Fruit fly (Drosophila melanogaster) whole organism, embryonic: ENCODE data around the gene CG43737.

Experiments
- Atf-2 ChIP-seq: fragments of 200-800 bp; sonication (Bioruptor generic); optimal IDR thresholded peaks from 2 replicates; lab custom pipeline; 2016; ENCODE audit warnings: missing biosample characterization, missing genetic modification characterization
- B-H1 ChIP-seq: fragments of 200-800 bp; sonication (Bioruptor generic); IDR thresholded peaks from 3 replicates; pipeline ENCODE4 v1.3.6; 2022; ENCODE audit warnings: missing biosample characterization, missing genetic modification characterization
- C15 ChIP-seq: fragments of 200-800 bp; sonication (Bioruptor generic); IDR thresholded peaks from 3 replicates; pipeline ENCODE4 v1.3.6; 2022; ENCODE audit warnings: missing biosample characterization, missing genetic modification characterization
- CG11247 ChIP-seq: fragments of 200-800 bp; sonication (Bioruptor generic); IDR thresholded peaks from 2 replicates; pipeline ENCODE4 v1.3.6; 2022; ENCODE audit warnings: missing biosample characterization, missing genetic modification characterization
- CG11696 ChIP-seq: fragments of 200-800 bp; sonication (Bioruptor generic); IDR thresholded peaks from 2 replicates; pipeline ENCODE4 v1.3.6; 2022; ENCODE audit warnings: missing biosample characterization, missing genetic modification characterization
- CG13424 ChIP-seq: fragments of 200-800 bp; sonication (Bioruptor generic); optimal IDR thresholded peaks from 2 replicates; lab custom pipeline; 2019; ENCODE audit warnings: missing biosample characterization, mild to moderate bottlenecking, missing genetic modification characterization, moderate library complexity
- CG14667 ChIP-seq: fragments of 200-800 bp; sonication (Bioruptor generic); IDR thresholded peaks from 2 replicates; pipeline ENCODE4 v1.3.6; 2022; ENCODE audit warnings: missing biosample characterization, missing genetic modification characterization
- CG14710 ChIP-seq: fragments of 200-800 bp; sonication (Bioruptor generic); optimal IDR thresholded peaks from 3 replicates; lab custom pipeline; 2019; ENCODE audit warnings: missing biosample characterization, mild to moderate bottlenecking, missing genetic modification characterization, moderate library complexity
- CG15269 ChIP-seq: fragments of 200-800 bp; sonication (Bioruptor generic); optimal IDR thresholded peaks from 2 replicates; lab custom pipeline; 2018; ENCODE audit warnings: missing biosample characterization, mild to moderate bottlenecking, missing genetic modification characterization, moderate library complexity
- CG1647 ChIP-seq: fragments of 200-800 bp; sonication (Bioruptor generic); optimal IDR thresholded peaks from 3 replicates; lab custom pipeline; 2016; ENCODE audit warnings: missing biosample characterization, missing genetic modification characterization
- CG17361 ChIP-seq: fragments of 200-800 bp; sonication (Bioruptor generic); IDR thresholded peaks from 3 replicates; pipeline ENCODE4 v1.3.6; 2022; ENCODE audit warnings: missing biosample characterization, missing genetic modification characterization
- CG1792 ChIP-seq: fragments of 200-800 bp; sonication (Bioruptor generic); optimal IDR thresholded peaks from 2 replicates; lab custom pipeline; 2016; ENCODE audit warnings: missing biosample characterization, missing genetic modification characterization
- CG6654 ChIP-seq: fragments of 200-800 bp; sonication (Bioruptor generic); optimal IDR thresholded peaks from 2 replicates; lab custom pipeline; 2017; ENCODE audit warnings: missing biosample characterization, mild to moderate bottlenecking, missing genetic modification characterization
- CG6765 ChIP-seq: fragments of 200-800 bp; sonication (Bioruptor generic); optimal IDR thresholded peaks from 3 replicates; lab custom pipeline; 2017; ENCODE audit warnings: missing biosample characterization, mild to moderate bottlenecking, missing genetic modification characterization
- CG6813 ChIP-seq: fragments of 200-800 bp; sonication (Bioruptor generic); optimal IDR thresholded peaks from 2 replicates; lab custom pipeline; 2017; ENCODE audit warnings: missing biosample characterization, missing genetic modification characterization, mild to moderate bottlenecking, moderate library complexity, missing genetic modification reagents
- CG7928 ChIP-seq: fragments of 200-800 bp; sonication (Bioruptor generic); optimal IDR thresholded peaks from 2 replicates; lab custom pipeline; 2017; ENCODE audit warnings: missing biosample characterization, mild to moderate bottlenecking, missing genetic modification characterization
- CG8281 ChIP-seq: fragments of 200-800 bp; sonication (Bioruptor generic); optimal IDR thresholded peaks from 2 replicates; lab custom pipeline; 2018; ENCODE audit warnings: missing biosample characterization, mild to moderate bottlenecking, missing genetic modification characterization, moderate library complexity
- D ChIP-seq, 2 experiments: fragments of 200-800 bp in 1 of 2; fragments of >200 bp in 1 of 2; sonication (Bioruptor generic) in 1 of 2; optimal IDR thresholded peaks; 2 replicates in 1 of 2; 3 replicates in 1 of 2; lab custom pipeline; 2017; ENCODE audit warnings: mild to moderate bottlenecking in 1 of 2, missing biosample characterization in 1 of 2, missing genetic modification characterization in 1 of 2, missing genetic modification reagents in 1 of 2
- Dip2 ChIP-seq: fragments of 200-800 bp; sonication (Bioruptor generic); IDR thresholded peaks from 2 replicates; pipeline ENCODE4 v1.3.6; 2022; ENCODE audit warnings: missing biosample characterization, missing genetic modification characterization
- Dp ChIP-seq: fragments of 200-800 bp; sonication (Bioruptor generic); optimal IDR thresholded peaks from 2 replicates; lab custom pipeline; 2018; ENCODE audit warnings: missing biosample characterization, mild to moderate bottlenecking, missing genetic modification characterization, moderate library complexity
- Fer2 ChIP-seq: fragments of 200-800 bp; sonication (Bioruptor generic); optimal IDR thresholded peaks from 2 replicates; lab custom pipeline; 2018; ENCODE audit warnings: missing biosample characterization, mild to moderate bottlenecking, missing genetic modification characterization, moderate library complexity
- Gsc ChIP-seq: fragments of 200-800 bp; sonication (Bioruptor generic); IDR thresholded peaks from 2 replicates; pipeline ENCODE4 v1.3.6; 2022; ENCODE audit warnings: missing biosample characterization, missing genetic modification characterization
- H15 ChIP-seq: fragments of 200-800 bp; sonication (Bioruptor generic); IDR thresholded peaks from 3 replicates; pipeline ENCODE4 v1.3.6; 2022; ENCODE audit warnings: missing biosample characterization, missing genetic modification characterization
- HmgZ ChIP-seq: fragments of 200-800 bp; sonication (Bioruptor generic); optimal IDR thresholded peaks from 2 replicates; lab custom pipeline; 2018; ENCODE audit warnings: missing biosample characterization, mild to moderate bottlenecking, missing genetic modification characterization
- Med ChIP-seq: fragments of 200-800 bp; sonication (Bioruptor generic); peaks from one replicate; lab custom pipeline; 2016; ENCODE audit warnings: missing biosample characterization, missing genetic modification characterization, mild to moderate bottlenecking, inconsistent platforms, moderate library complexity
- Meics ChIP-seq: fragments of 200-800 bp; sonication (Bioruptor generic); optimal IDR thresholded peaks from 2 replicates; lab custom pipeline; 2017; ENCODE audit warnings: missing biosample characterization, mild to moderate bottlenecking, missing genetic modification characterization
- NK7.1 ChIP-seq: fragments of 200-800 bp; sonication (Bioruptor generic); optimal IDR thresholded peaks from 3 replicates; lab custom pipeline; 2016; ENCODE audit warnings: missing biosample characterization, missing genetic modification characterization
- Sox102F ChIP-seq: fragments of 200-800 bp; sonication (Bioruptor generic); optimal IDR thresholded peaks from 2 replicates; lab custom pipeline; 2018; ENCODE audit warnings: missing biosample characterization, mild to moderate bottlenecking, missing genetic modification characterization, moderate library complexity
- Xrp1 ChIP-seq: fragments of 200-800 bp; sonication (Bioruptor generic); IDR thresholded peaks from 2 replicates; pipeline ENCODE4 v1.3.6; 2022; ENCODE audit warnings: missing biosample characterization, missing genetic modification characterization
- cas ChIP-seq: fragments of 200-800 bp; sonication (Bioruptor generic); IDR thresholded peaks from 2 replicates; pipeline ENCODE4 v1.3.6; 2022; ENCODE audit warnings: missing biosample characterization, missing genetic modification characterization
- chinmo ChIP-seq: fragments of 200-800 bp; sonication (Bioruptor generic); IDR thresholded peaks from 4 replicates; pipeline ENCODE4 v1.3.6; 2022; ENCODE audit warnings: missing biosample characterization, missing genetic modification characterization; ENCODE audit not compliant: partially characterized antibody
- crc ChIP-seq: fragments of 200-800 bp; sonication (Bioruptor generic); optimal IDR thresholded peaks from 2 replicates; lab custom pipeline; 2016; ENCODE audit warnings: missing biosample characterization, missing genetic modification characterization
- dmrt99B ChIP-seq: fragments of 200-800 bp; sonication (Bioruptor generic); optimal IDR thresholded peaks from 2 replicates; lab custom pipeline; 2018; ENCODE audit warnings: missing biosample characterization, mild to moderate bottlenecking, missing genetic modification characterization, moderate library complexity
- dpn ChIP-seq, 2 experiments: fragments of 200-800 bp; sonication (Bioruptor generic); optimal IDR thresholded peaks; 3 replicates each; lab custom pipeline; 2016; ENCODE audit warnings: missing biosample characterization in 2 of 2, missing genetic modification characterization in 2 of 2
- emc ChIP-seq: fragments of 200-800 bp; sonication (Bioruptor generic); optimal IDR thresholded peaks from 2 replicates; lab custom pipeline; 2016; ENCODE audit warnings: missing biosample characterization, missing genetic modification characterization
- eve ChIP-seq, 2 experiments: fragments of >200 bp; optimal IDR thresholded peaks; 2 replicates each; lab custom pipeline; 2017; ENCODE audit warnings: missing biosample characterization in 2 of 2, missing genetic modification characterization in 2 of 2
- fru ChIP-seq: fragments of >200 bp; optimal IDR thresholded peaks from 2 replicates; lab custom pipeline; 2017
- grau ChIP-seq: fragments of 200-800 bp; optimal IDR thresholded peaks from 3 replicates; lab custom pipeline; 2019; ENCODE audit warnings: missing biosample characterization, mild to moderate bottlenecking, missing genetic modification characterization, moderate library complexity
- insv ChIP-seq, 2 experiments: fragments of 200-800 bp; sonication (Bioruptor generic); optimal IDR thresholded peaks; 3 replicates each; lab custom pipeline; 2016 to 2018; ENCODE audit warnings: missing biosample characterization in 2 of 2, missing genetic modification characterization in 2 of 2
- kay ChIP-seq: fragments of 200-800 bp; sonication (Bioruptor generic); optimal IDR thresholded peaks from 2 replicates; lab custom pipeline; 2016; ENCODE audit warnings: missing biosample characterization, missing genetic modification characterization
- lilli ChIP-seq: fragments of 200-800 bp; sonication (Bioruptor generic); optimal IDR thresholded peaks from 3 replicates; lab custom pipeline; 2016; ENCODE audit warnings: missing biosample characterization, missing genetic modification characterization
- p53 ChIP-seq: fragments of 200-800 bp; sonication (Bioruptor generic); optimal IDR thresholded peaks from 2 replicates; lab custom pipeline; 2016; ENCODE audit warnings: missing biosample characterization, missing genetic modification characterization
- pum ChIP-seq: fragments of 200-800 bp; sonication (Bioruptor generic); optimal IDR thresholded peaks from 2 replicates; lab custom pipeline; 2016; ENCODE audit warnings: missing biosample characterization, missing genetic modification characterization
- sim ChIP-seq: fragments of 200-800 bp; sonication (Bioruptor generic); IDR thresholded peaks from 2 replicates; pipeline ENCODE4 v1.3.6; 2022; ENCODE audit warnings: missing biosample characterization, missing genetic modification characterization
- sisA ChIP-seq: fragments of 200-800 bp; sonication (Bioruptor generic); IDR thresholded peaks from 2 replicates; pipeline ENCODE4 v1.3.6; 2022; ENCODE audit warnings: missing biosample characterization, missing genetic modification characterization
- sr ChIP-seq: fragments of 200-800 bp; sonication (Bioruptor generic); IDR thresholded peaks from 3 replicates; pipeline ENCODE4 v1.3.6; 2022; ENCODE audit warnings: missing biosample characterization, missing genetic modification characterization
- tap ChIP-seq: fragments of 200-800 bp; optimal IDR thresholded peaks from 3 replicates; lab custom pipeline; 2019; ENCODE audit warnings: missing biosample characterization, mild to moderate bottlenecking, missing genetic modification characterization, moderate library complexity
- tgo ChIP-seq: fragments of 200-800 bp; sonication (Bioruptor generic); IDR thresholded peaks from 3 replicates; pipeline ENCODE4 v1.3.6; 2022; ENCODE audit warnings: missing biosample characterization, missing genetic modification characterization
- tin ChIP-seq: fragments of 200-800 bp; sonication (Bioruptor generic); optimal IDR thresholded peaks from 3 replicates; lab custom pipeline; 2016; ENCODE audit warnings: missing biosample characterization, missing genetic modification characterization
- zen ChIP-seq: fragments of 200-800 bp; sonication (Bioruptor generic); optimal IDR thresholded peaks from 3 replicates; lab custom pipeline; 2018; ENCODE audit warnings: missing biosample characterization, mild to moderate bottlenecking, missing genetic modification characterization, moderate library complexity
- zfh1 ChIP-seq: fragments of 200-800 bp; sonication (Bioruptor generic); IDR thresholded peaks from 3 replicates; pipeline ENCODE4 v1.3.6; 2022; ENCODE audit warnings: missing biosample characterization, missing genetic modification characterization

Gene CG43737

dm6 chrX:15127880-15128644 lies 47.2 kb upstream of the CG43737 start:
- no peak for TF ChIP-seq kay
- TF ChIP-seq D (optimal IDR thresholded peaks at IDR 0.05; lab: Kevin White, UChicago), result no peak
- TF ChIP-seq D (GFP tag; optimal IDR thresholded peaks at IDR 0.05; lab: Kevin White, UChicago), result no peak
- TF ChIP-seq dpn (GFP tag; optimal IDR thresholded peaks at IDR 0.05; lab: Kevin White, UChicago), result no peak
- no peak for TF ChIP-seq crc (GFP tag; lab: Kevin White, UChicago)
- no peak for TF ChIP-seq B-H1 (GFP tag; lab: Robert Waterston, UW)
- no peak for TF ChIP-seq sr (GFP tag; lab: Robert Waterston, UW)
- no peak for TF ChIP-seq CG7928 (GFP tag; lab: Kevin White, UChicago)
- no peak for TF ChIP-seq C15
- TF ChIP-seq lilli (GFP tag; lab: Kevin White, UChicago), result no peak
- TF ChIP-seq Fer2 (tag; lab: Kevin White, UChicago), result no peak
- no peak for TF ChIP-seq Dp (GFP tag; lab: Kevin White, UChicago)
- TF ChIP-seq CG1647, result no peak
- no peak for TF ChIP-seq CG1792 (GFP tag; lab: Kevin White, UChicago)
- TF ChIP-seq p53 (GFP tag; lab: Kevin White, UChicago), result no peak
- TF ChIP-seq CG8281, result peak; percentile 98
- TF ChIP-seq tin (GFP tag; lab: Kevin White, UChicago), result no peak
- TF ChIP-seq Atf-2, result no peak
- no peak for TF ChIP-seq CG6654 (GFP tag; lab: Kevin White, UChicago)
- peak; percentile 13 for TF ChIP-seq grau (tag; lab: Kevin White, UChicago)
- no peak for TF ChIP-seq CG14710 (tag; lab: Kevin White, UChicago)
- TF ChIP-seq tap (tag; lab: Kevin White, UChicago), result no peak
- no peak for TF ChIP-seq Sox102F
- peak; percentile 22 for TF ChIP-seq CG15269 (tag; lab: Kevin White, UChicago)
- TF ChIP-seq HmgZ (tag; lab: Kevin White, UChicago), result no peak
- no peak for TF ChIP-seq CG14667 (GFP tag; lab: Robert Waterston, UW)
- no peak for TF ChIP-seq sisA
- no peak for TF ChIP-seq CG11696 (GFP tag; lab: Robert Waterston, UW)
- no peak for TF ChIP-seq emc (GFP tag; lab: Kevin White, UChicago)
- peak; percentile 32 for TF ChIP-seq dmrt99B (tag; lab: Kevin White, UChicago)
- no peak for TF ChIP-seq CG6813 (GFP tag; lab: Kevin White, UChicago)
- no peak for TF ChIP-seq CG11247 (GFP tag; lab: Robert Waterston, UW)
- TF ChIP-seq zfh1 (GFP tag; lab: Robert Waterston, UW), result no peak
- peak; percentile 19 for TF ChIP-seq CG13424 (tag; lab: Kevin White, UChicago)
- TF ChIP-seq Gsc (GFP tag; lab: Robert Waterston, UW), result no peak
- TF ChIP-seq Med (GFP tag; lab: Kevin White, UChicago), result peak; percentile 77
- TF ChIP-seq CG17361 (GFP tag; lab: Robert Waterston, UW), result 0 out of 3 replicates have a peak, but pooled peaks have one; percentile 17
- no peak for TF ChIP-seq insv (GFP tag; optimal IDR thresholded peaks at IDR 0.05; lab: Kevin White, UChicago)
- TF ChIP-seq eve (GFP tag; optimal IDR thresholded peaks at IDR 0.05; lab: Kevin White, UChicago), result peak in 1 of 2 experiments; percentile 5
- peak; percentile 29; the same call in 1 of the 2 replicates for TF ChIP-seq Xrp1 (GFP tag; lab: Robert Waterston, UW)
- no peak for TF ChIP-seq sim (GFP tag; lab: Robert Waterston, UW)
- no peak for TF ChIP-seq CG6765 (GFP tag; lab: Kevin White, UChicago)
- no peak for TF ChIP-seq pum (GFP tag; lab: Kevin White, UChicago)
- no peak for TF ChIP-seq zen
- no peak for TF ChIP-seq chinmo (GFP tag; lab: Robert Waterston, UW)
- peak; percentile 16 for TF ChIP-seq Meics (GFP tag; lab: Kevin White, UChicago)
- peak; percentile 28; the same call in 1 of the 3 replicates for TF ChIP-seq tgo
- TF ChIP-seq fru (lab: Kevin White, UChicago), result no peak
- TF ChIP-seq NK7.1 (GFP tag; lab: Kevin White, UChicago), result no peak
- TF ChIP-seq Dip2, result no peak
- TF ChIP-seq H15 (GFP tag; lab: Robert Waterston, UW), result no peak
- TF ChIP-seq cas (GFP tag; lab: Robert Waterston, UW), result no peak
